Fruit fly (Drosophila melanogaster) Kc167 (cell line): ENCODE measurements around the gene Ppm1.

Experiments
- Myc ChIP-seq: fragments of >200 bp; optimal IDR thresholded peaks from 2 replicates; lab custom pipeline; 2017; ENCODE audit warnings: missing external identifiers
- Sin3A ChIP-seq: fragments of >200 bp; optimal IDR thresholded peaks from 2 replicates; lab custom pipeline; 2018; ENCODE audit warnings: missing external identifiers
- h ChIP-seq: fragments of >200 bp; optimal IDR thresholded peaks from 3 replicates; lab custom pipeline; 2018; ENCODE audit warnings: missing external identifiers
- insv ChIP-seq: fragments of >200 bp; optimal IDR thresholded peaks from 3 replicates; lab custom pipeline; 2018; ENCODE audit warnings: missing external identifiers
- psq ChIP-seq: fragments of >200 bp; optimal IDR thresholded peaks from 2 replicates; lab custom pipeline; 2017; ENCODE audit warnings: missing external identifiers
- ttk ChIP-seq: sonication (Bioruptor generic); optimal IDR thresholded peaks from 2 replicates; lab custom pipeline; 2017; ENCODE audit warnings: missing external identifiers

Gene Ppm1

dm6 chr3L:563002-563627 lies 18.0 kb upstream of the Ppm1 start:
- TF ChIP-seq psq (no peak), h (lab: Kevin White, UChicago) (no peak), Sin3A (no peak), ttk (lab: Kevin White, UChicago) (no peak), insv (lab: Kevin White, UChicago) (no peak), Myc (no peak)

DNA sequence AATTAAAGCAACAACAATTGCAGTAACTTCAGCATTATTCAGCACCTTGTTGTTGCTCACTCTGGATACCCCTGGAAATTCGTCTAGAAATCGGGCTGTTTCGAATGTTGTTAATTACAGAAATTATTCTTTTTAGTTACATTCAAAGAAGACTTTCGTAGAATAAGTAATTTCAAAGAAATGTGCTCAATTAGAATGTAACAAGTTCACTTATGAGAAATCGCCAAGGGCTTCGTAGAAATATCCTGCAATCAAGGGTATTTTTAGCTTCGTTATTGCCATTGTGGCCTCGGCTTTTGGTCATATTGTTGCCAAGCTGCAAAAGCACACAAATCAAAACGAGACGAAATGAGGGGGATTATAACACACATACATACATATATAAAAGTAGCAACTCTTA lies 17.2 kb upstream of the Ppm1 start:
- no peak for TF ChIP-seq Sin3A
- TF ChIP-seq psq, result no peak
- no peak for TF ChIP-seq Myc
- no peak for TF ChIP-seq ttk (lab: Kevin White, UChicago)
- no peak for TF ChIP-seq h (lab: Kevin White, UChicago)
- no peak for TF ChIP-seq insv (lab: Kevin White, UChicago)

DNA sequence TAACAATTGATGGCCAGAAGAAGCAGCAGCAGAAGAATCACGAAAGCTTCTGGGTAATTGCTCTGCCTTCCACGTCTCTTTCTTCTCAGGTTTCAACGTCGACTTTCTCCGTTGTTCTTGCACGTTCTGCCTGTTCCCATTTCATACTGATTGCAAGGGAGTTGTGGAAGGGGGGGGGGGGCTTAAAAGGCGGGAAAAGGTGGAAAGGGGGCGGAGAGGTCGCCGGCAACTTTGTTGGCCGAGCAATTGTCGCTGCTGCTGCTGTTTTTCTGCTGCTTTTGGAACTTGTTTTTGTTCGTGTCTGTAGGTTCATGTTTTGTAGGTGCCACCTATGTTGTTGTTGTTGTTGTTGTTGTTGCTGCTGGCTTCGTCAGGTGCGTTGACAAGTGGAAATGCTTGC lies 15.6 kb upstream of the Ppm1 start:
- TF ChIP-seq psq (no peak), Myc (no peak), h (lab: Kevin White, UChicago) (no peak), insv (lab: Kevin White, UChicago) (no peak), Sin3A (no peak), ttk (lab: Kevin White, UChicago) (no peak)

DNA sequence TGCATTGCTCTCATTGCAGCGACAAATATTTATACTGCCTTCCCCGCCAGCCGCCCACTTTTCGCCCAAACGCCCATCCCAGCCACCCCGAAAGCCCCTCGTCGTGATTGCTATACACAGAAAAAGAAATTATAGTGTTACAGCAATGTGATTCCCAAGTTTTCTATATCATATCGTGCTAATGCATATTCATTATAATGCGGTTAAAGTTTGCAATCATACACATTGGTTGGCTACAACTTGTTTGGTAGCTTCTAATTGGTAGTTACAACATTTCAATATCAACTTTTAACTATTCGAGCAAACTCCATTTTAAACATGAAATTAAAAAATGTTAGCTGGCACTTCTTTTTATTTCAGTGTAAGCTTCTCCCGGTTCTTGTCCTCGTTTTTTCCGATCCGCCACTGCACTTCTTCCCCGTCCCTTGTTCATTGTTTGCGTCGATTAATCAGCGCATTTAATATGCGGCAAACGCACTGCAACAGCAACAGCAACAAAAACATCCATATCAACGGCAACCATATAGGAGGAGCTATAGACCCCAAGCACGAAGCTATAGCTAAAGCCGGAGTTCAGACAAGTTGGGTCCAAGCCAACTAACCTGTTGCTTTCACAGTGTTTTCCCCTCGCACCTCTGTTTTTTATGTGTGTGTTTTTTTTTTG lies 15.0 kb upstream of the Ppm1 start:
- TF ChIP-seq Sin3A (no peak), psq (no peak), ttk (lab: Kevin White, UChicago) (no peak), Myc (no peak), insv (lab: Kevin White, UChicago) (no peak), h (lab: Kevin White, UChicago) (no peak)

- no peak for TF ChIP-seq Myc
- TF ChIP-seq h (lab: Kevin White, UChicago), result no peak
- no peak for TF ChIP-seq psq
- TF ChIP-seq Sin3A, result no peak
- TF ChIP-seq insv (lab: Kevin White, UChicago), result no peak
- TF ChIP-seq ttk (lab: Kevin White, UChicago), result no peak
These were observed 8.2 kb upstream of the Ppm1 start for dm6 chr3L:572940-573339.

- TF ChIP-seq ttk (lab: Kevin White, UChicago) (no peak), Sin3A (no peak), h (lab: Kevin White, UChicago) (no peak), insv (lab: Kevin White, UChicago) (no peak), Myc (no peak), psq (no peak)
These were observed 5.6 kb downstream of the Ppm1 start for dm6 chr3L:586582-587213.

dm6 chr3L:587827-588226 lies 6.7 kb downstream of the Ppm1 start:
- TF ChIP-seq insv (lab: Kevin White, UChicago), result no peak
- TF ChIP-seq h (lab: Kevin White, UChicago), result no peak
- no peak for TF ChIP-seq ttk (lab: Kevin White, UChicago)
- no peak for TF ChIP-seq Myc
- TF ChIP-seq Sin3A, result no peak
- TF ChIP-seq psq, result no peak

- TF ChIP-seq insv (lab: Kevin White, UChicago) (no peak), psq (no peak)
These were observed 7.9 kb downstream of the Ppm1 start, which contains the start of gene Kah for dm6 chr3L:589174-589289. Gene Kah (minus strand): TSS chr3L:589274.

DNA sequence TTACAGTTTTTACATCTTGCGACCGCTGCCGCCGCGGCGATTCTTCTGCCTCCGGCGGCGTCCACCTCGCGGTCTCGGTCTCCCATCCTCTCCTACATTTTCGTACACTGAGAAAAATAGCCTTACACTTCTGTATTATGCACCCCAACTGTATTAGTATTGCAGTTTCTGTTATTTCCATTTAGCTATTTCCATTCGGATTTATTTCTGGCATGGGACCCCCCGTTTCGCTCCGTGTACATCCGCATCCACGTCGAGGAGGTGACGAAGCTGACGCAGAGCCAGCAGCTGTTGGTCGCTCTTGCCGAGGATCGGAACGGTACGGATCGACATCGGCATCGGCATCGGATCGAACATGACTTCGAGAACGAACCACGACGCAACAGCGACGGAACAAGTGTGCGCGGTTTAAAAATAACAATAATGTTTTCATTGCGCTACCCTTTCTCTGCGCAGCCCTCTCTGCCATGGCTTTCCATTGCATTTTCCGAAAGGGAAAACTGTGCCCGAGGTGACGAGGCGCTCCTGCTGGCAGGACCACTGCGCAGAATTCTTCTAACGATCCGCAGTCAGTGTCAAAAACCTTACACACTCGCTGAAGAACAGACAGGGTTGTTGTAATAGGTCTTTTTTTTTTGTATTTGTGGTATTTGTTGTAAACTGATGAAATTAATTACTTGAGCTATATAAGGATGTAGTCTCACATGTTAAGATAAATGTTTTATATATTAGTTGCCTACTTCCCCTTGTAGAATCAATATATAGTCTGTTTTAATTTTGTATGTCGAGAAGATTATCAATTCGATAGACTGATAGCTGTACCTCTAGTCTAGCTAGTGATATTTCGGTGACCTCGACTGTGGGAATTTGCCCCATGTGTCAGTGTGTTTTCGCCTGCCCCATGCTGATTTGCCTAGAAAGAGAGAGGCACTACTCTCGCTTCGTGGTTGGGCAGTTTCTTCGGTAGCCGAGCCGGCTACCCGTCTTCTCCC lies 8.4 kb downstream of the Ppm1 start:
- no peak for TF ChIP-seq psq
- no peak for TF ChIP-seq insv (lab: Kevin White, UChicago)
- TF ChIP-seq h (lab: Kevin White, UChicago), result no peak
- no peak for TF ChIP-seq Myc
- no peak for TF ChIP-seq ttk (lab: Kevin White, UChicago)
- TF ChIP-seq Sin3A, result no peak

- TF ChIP-seq h (lab: Kevin White, UChicago) (no peak), insv (lab: Kevin White, UChicago) (no peak), psq (no peak), Sin3A (no peak), ttk (lab: Kevin White, UChicago) (no peak), Myc (no peak)
These were observed 10.2 kb downstream of the Ppm1 start for dm6 chr3L:591370-591769.

dm6 chr3L:592251-592650 lies 11.1 kb downstream of the Ppm1 start:
- no peak for TF ChIP-seq insv (lab: Kevin White, UChicago)

- TF ChIP-seq h (lab: Kevin White, UChicago) (no peak), Sin3A (no peak)
These were observed 12.0 kb downstream of the Ppm1 start, which contains the start of gene MED14 for dm6 chr3L:593102-593501. Gene MED14 (plus strand): TSS chr3L:593246.

dm6 chr3L:601104-601503 lies 20.0 kb downstream of the Ppm1 start:
- TF ChIP-seq insv (lab: Kevin White, UChicago), result no peak
- no peak for TF ChIP-seq Myc
- TF ChIP-seq ttk (lab: Kevin White, UChicago), result no peak
- TF ChIP-seq h (lab: Kevin White, UChicago), result no peak
- TF ChIP-seq Sin3A, result no peak
- TF ChIP-seq psq, result no peak
